Fruit fly (Drosophila melanogaster) whole organism, embryonic: ENCODE results near the gene Vta1.

Source experiments
- ATbp ChIP-seq: fragments of 200-800 bp; sonication (Bioruptor generic); optimal IDR thresholded peaks from 2 replicates; lab custom pipeline; 2017; ENCODE audit warnings: missing biosample characterization, mild to moderate bottlenecking, missing genetic modification characterization, missing genetic modification reagents
- Aef1 ChIP-seq: fragments of 200-800 bp; sonication (Bioruptor generic); IDR thresholded peaks from 3 replicates; pipeline ENCODE4 v1.3.6; 2022; ENCODE audit warnings: missing biosample characterization, missing genetic modification characterization
- Atf3 ChIP-seq: fragments of 200-800 bp; sonication (Bioruptor generic); optimal IDR thresholded peaks from 3 replicates; lab custom pipeline; 2016; ENCODE audit warnings: missing biosample characterization, missing genetic modification characterization
- CG10147 ChIP-seq: fragments of 200-800 bp; sonication (Bioruptor generic); optimal IDR thresholded peaks from 2 replicates; lab custom pipeline; 2019; ENCODE audit warnings: missing biosample characterization, mild to moderate bottlenecking, missing genetic modification characterization, moderate library complexity
- CG10274 ChIP-seq: fragments of 200-800 bp; sonication (Bioruptor generic); optimal IDR thresholded peaks from 3 replicates; lab custom pipeline; 2017; ENCODE audit warnings: missing biosample characterization, mild to moderate bottlenecking, missing genetic modification characterization
- CG10462 ChIP-seq: fragments of 200-800 bp; sonication (Bioruptor generic); optimal IDR thresholded peaks from 2 replicates; lab custom pipeline; 2016; ENCODE audit warnings: missing biosample characterization, missing genetic modification characterization
- CG11456 ChIP-seq: fragments of 200-800 bp; sonication (Bioruptor generic); IDR thresholded peaks from 3 replicates; pipeline ENCODE4 v1.3.6; 2022; ENCODE audit warnings: missing biosample characterization, missing genetic modification characterization
- CG12236 ChIP-seq: fragments of 200-800 bp; sonication (Bioruptor generic); optimal IDR thresholded peaks from 2 replicates; lab custom pipeline; 2016; ENCODE audit warnings: missing biosample characterization, missing genetic modification characterization
- CG13296 ChIP-seq: fragments of 200-800 bp; sonication (Bioruptor generic); optimal IDR thresholded peaks from 3 replicates; lab custom pipeline; 2018; ENCODE audit warnings: missing biosample characterization, mild to moderate bottlenecking, missing genetic modification characterization
- CG13775 ChIP-seq: fragments of 200-800 bp; sonication (Bioruptor generic); optimal IDR thresholded peaks from 3 replicates; lab custom pipeline; 2017; ENCODE audit warnings: missing biosample characterization, mild to moderate bottlenecking, missing genetic modification characterization
- CG14710 ChIP-seq: fragments of 200-800 bp; sonication (Bioruptor generic); optimal IDR thresholded peaks from 3 replicates; lab custom pipeline; 2019; ENCODE audit warnings: missing biosample characterization, mild to moderate bottlenecking, missing genetic modification characterization, moderate library complexity
- CG16863 ChIP-seq: fragments of 200-800 bp; sonication (Bioruptor generic); optimal IDR thresholded peaks from 3 replicates; lab custom pipeline; 2016; ENCODE audit warnings: missing biosample characterization, missing genetic modification characterization
- CG17912 ChIP-seq: fragments of 200-800 bp; sonication (Bioruptor generic); optimal IDR thresholded peaks from 2 replicates; lab custom pipeline; 2018; ENCODE audit warnings: missing biosample characterization, mild to moderate bottlenecking, missing genetic modification characterization
- CG18011 ChIP-seq: fragments of 200-800 bp; sonication (Bioruptor generic); optimal IDR thresholded peaks from 2 replicates; lab custom pipeline; 2017; ENCODE audit warnings: missing biosample characterization, missing genetic modification characterization, mild to moderate bottlenecking, moderate library complexity, missing genotype
- CG6272 ChIP-seq: fragments of 200-800 bp; sonication (Bioruptor generic); IDR thresholded peaks from 2 replicates; pipeline ENCODE4 v1.3.6; 2022; ENCODE audit warnings: missing biosample characterization, missing genetic modification characterization
- CG7271 ChIP-seq: fragments of 200-800 bp; sonication (Bioruptor generic); optimal IDR thresholded peaks from 2 replicates; lab custom pipeline; 2018; ENCODE audit warnings: missing biosample characterization, mild to moderate bottlenecking, missing genetic modification characterization, moderate library complexity
- CG7786 ChIP-seq: fragments of 200-800 bp; sonication (Bioruptor generic); optimal IDR thresholded peaks from 2 replicates; lab custom pipeline; 2016; ENCODE audit warnings: missing biosample characterization, missing genetic modification characterization
- D19B ChIP-seq: fragments of 200-800 bp; sonication (Bioruptor generic); optimal IDR thresholded peaks from 2 replicates; lab custom pipeline; 2017; ENCODE audit warnings: missing biosample characterization, mild to moderate bottlenecking, missing genetic modification characterization
- Dip2 ChIP-seq: fragments of 200-800 bp; sonication (Bioruptor generic); IDR thresholded peaks from 2 replicates; pipeline ENCODE4 v1.3.6; 2022; ENCODE audit warnings: missing biosample characterization, missing genetic modification characterization
- Doc3 ChIP-seq: fragments of 200-800 bp; sonication (Bioruptor generic); IDR thresholded peaks from 3 replicates; pipeline ENCODE4 v1.3.6; 2022; ENCODE audit warnings: missing biosample characterization, missing genetic modification characterization; ENCODE audit not compliant: partially characterized antibody
- Dref ChIP-seq: fragments of 200-800 bp; sonication (Bioruptor generic); IDR thresholded peaks from 2 replicates; pipeline ENCODE4 v1.3.6; 2022; ENCODE audit warnings: missing biosample characterization, missing genetic modification characterization
- GATAe ChIP-seq: fragments of 200-800 bp; sonication (Bioruptor generic); conservative IDR thresholded peaks from 2 replicates; pipeline ENCODE4 v1.3.6; 2022; ENCODE audit warnings: missing biosample characterization, missing genetic modification characterization
- HLH3B ChIP-seq: fragments of 200-800 bp; sonication (Bioruptor generic); IDR thresholded peaks from 2 replicates; pipeline ENCODE4 v1.3.6; 2022; ENCODE audit warnings: missing biosample characterization, missing genetic modification characterization
- Hey ChIP-seq: fragments of 200-800 bp; sonication (Bioruptor generic); optimal IDR thresholded peaks from 3 replicates; lab custom pipeline; 2018; ENCODE audit warnings: missing biosample characterization, mild to moderate bottlenecking, missing genetic modification characterization
- Hr51 ChIP-seq, 2 experiments: fragments of 200-800 bp; sonication (Bioruptor generic); optimal IDR thresholded peaks; 2 replicates in 1 of 2; 3 replicates in 1 of 2; lab custom pipeline; 2016 to 2018; ENCODE audit warnings: missing biosample characterization in 2 of 2, missing genetic modification characterization in 2 of 2, mild to moderate bottlenecking in 1 of 2, moderate library complexity in 1 of 2
- Hsf ChIP-seq: fragments of 200-800 bp; sonication (Bioruptor generic); optimal IDR thresholded peaks from 3 replicates; lab custom pipeline; 2016; ENCODE audit warnings: missing biosample characterization, missing genetic modification characterization
- Lhr ChIP-seq: fragments of 200-800 bp; sonication (Bioruptor generic); optimal IDR thresholded peaks from 3 replicates; lab custom pipeline; 2017; ENCODE audit warnings: mild to moderate bottlenecking, missing biosample characterization, missing genetic modification reagents, missing genetic modification characterization
- MBD-R2 ChIP-seq: fragments of 200-800 bp; sonication (Bioruptor generic); IDR thresholded peaks from 2 replicates; pipeline ENCODE4 v1.3.6; 2022; ENCODE audit warnings: missing biosample characterization, missing genetic modification characterization
- Rx ChIP-seq: fragments of 200-800 bp; sonication (Bioruptor generic); IDR thresholded peaks from 2 replicates; pipeline ENCODE4 v1.3.6; 2022; ENCODE audit warnings: missing biosample characterization, missing genetic modification characterization
- Scr ChIP-seq: fragments of 200-800 bp; sonication (Bioruptor generic); IDR thresholded peaks from 2 replicates; pipeline ENCODE4 v1.3.6; 2022; ENCODE audit warnings: missing biosample characterization, missing genetic modification characterization; ENCODE audit not compliant: partially characterized antibody
- Spps ChIP-seq: fragments of 200-800 bp; sonication (Bioruptor generic); optimal IDR thresholded peaks from 2 replicates; lab custom pipeline; 2018; ENCODE audit warnings: missing biosample characterization, mild to moderate bottlenecking, missing genetic modification characterization
- bab2 ChIP-seq: fragments of 200-800 bp; sonication (Bioruptor generic); optimal IDR thresholded peaks from 2 replicates; lab custom pipeline; 2016; ENCODE audit warnings: missing biosample characterization, missing genetic modification characterization
- caup ChIP-seq: fragments of 200-800 bp; sonication (Bioruptor generic); optimal IDR thresholded peaks from 3 replicates; lab custom pipeline; 2017; ENCODE audit warnings: missing biosample characterization, mild to moderate bottlenecking, missing genetic modification characterization, moderate library complexity; ENCODE audit not compliant: severe bottlenecking
- da ChIP-seq: fragments of 200-800 bp; sonication (Bioruptor generic); optimal IDR thresholded peaks from 2 replicates; lab custom pipeline; 2016; ENCODE audit warnings: missing biosample characterization, missing genetic modification characterization
- disco-r ChIP-seq: fragments of 200-800 bp; sonication (Bioruptor generic); optimal IDR thresholded peaks from 2 replicates; lab custom pipeline; 2016; ENCODE audit warnings: missing biosample characterization, missing genetic modification characterization
- fd3F ChIP-seq: fragments of 200-800 bp; sonication (Bioruptor generic); optimal IDR thresholded peaks from 2 replicates; lab custom pipeline; 2018; ENCODE audit warnings: missing biosample characterization, mild to moderate bottlenecking, missing genetic modification characterization, moderate library complexity
- gfzf ChIP-seq: fragments of 200-800 bp; sonication (Bioruptor generic); optimal IDR thresholded peaks from 2 replicates; lab custom pipeline; 2016; ENCODE audit warnings: missing biosample characterization, mild to moderate bottlenecking, missing genetic modification characterization, moderate library complexity
- hbn ChIP-seq: fragments of 200-800 bp; sonication (Bioruptor generic); IDR thresholded peaks from 2 replicates; pipeline ENCODE4 v1.3.6; 2022; ENCODE audit warnings: missing biosample characterization, missing genetic modification characterization; ENCODE audit not compliant: partially characterized antibody
- her ChIP-seq: fragments of 200-800 bp; sonication (Bioruptor generic); optimal IDR thresholded peaks from 2 replicates; lab custom pipeline; 2016; ENCODE audit warnings: missing biosample characterization, missing genetic modification characterization
- ken ChIP-seq: fragments of 200-800 bp; sonication (Bioruptor generic); IDR thresholded peaks from 3 replicates; pipeline ENCODE4 v1.3.6; 2022; ENCODE audit warnings: missing biosample characterization, missing genetic modification characterization
- klu ChIP-seq: fragments of 200-800 bp; sonication (Bioruptor generic); IDR thresholded peaks from 2 replicates; pipeline ENCODE4 v1.3.6; 2022; ENCODE audit warnings: missing biosample characterization, missing genetic modification characterization
- lov ChIP-seq, 2 experiments: fragments of 200-800 bp in 1 of 2; fragments of >200 bp in 1 of 2; sonication (Bioruptor generic) in 1 of 2; IDR thresholded peaks in 1 of 2; optimal IDR thresholded peaks in 1 of 2; 2 replicates in 1 of 2; 3 replicates in 1 of 2; pipeline versions ENCODE4 v1.3.6 to Lab custom; 2017 to 2022; ENCODE audit warnings: missing biosample characterization in 1 of 2, missing genetic modification characterization in 1 of 2
- nerfin-1 ChIP-seq: fragments of 200-800 bp; sonication (Bioruptor generic); optimal IDR thresholded peaks from 3 replicates; lab custom pipeline; 2019; ENCODE audit warnings: missing biosample characterization, mild to moderate bottlenecking, missing genetic modification characterization, moderate library complexity
- otp ChIP-seq: fragments of 200-800 bp; sonication (Bioruptor generic); IDR thresholded peaks from 3 replicates; pipeline ENCODE4, ENCODE4 v1.3.6; 2022; ENCODE audit warnings: missing biosample characterization, missing genetic modification characterization
- salm ChIP-seq: fragments of 200-800 bp; sonication (Bioruptor generic); optimal IDR thresholded peaks from 2 replicates; lab custom pipeline; 2018; ENCODE audit warnings: missing biosample characterization, mild to moderate bottlenecking, missing genetic modification characterization
- tin ChIP-seq: fragments of 200-800 bp; sonication (Bioruptor generic); optimal IDR thresholded peaks from 3 replicates; lab custom pipeline; 2016; ENCODE audit warnings: missing biosample characterization, missing genetic modification characterization
- tio ChIP-seq: fragments of 200-800 bp; sonication (Bioruptor generic); optimal IDR thresholded peaks from 2 replicates; lab custom pipeline; 2017; ENCODE audit warnings: missing biosample characterization, missing genetic modification characterization, inconsistent platforms
- trem ChIP-seq: fragments of 200-800 bp; optimal IDR thresholded peaks from 3 replicates; lab custom pipeline; 2019; ENCODE audit warnings: missing biosample characterization, mild to moderate bottlenecking, missing genetic modification characterization, moderate library complexity
- wek ChIP-seq: fragments of 200-800 bp; sonication (Bioruptor generic); optimal IDR thresholded peaks from 3 replicates; lab custom pipeline; 2018; ENCODE audit warnings: missing biosample characterization, mild to moderate bottlenecking, missing genetic modification characterization, moderate library complexity
- zfh2 ChIP-seq: fragments of 200-800 bp; sonication (Bioruptor generic); optimal IDR thresholded peaks from 2 replicates; lab custom pipeline; 2016; ENCODE audit warnings: missing biosample characterization, missing genetic modification characterization

The Vta1 gene

DNA sequence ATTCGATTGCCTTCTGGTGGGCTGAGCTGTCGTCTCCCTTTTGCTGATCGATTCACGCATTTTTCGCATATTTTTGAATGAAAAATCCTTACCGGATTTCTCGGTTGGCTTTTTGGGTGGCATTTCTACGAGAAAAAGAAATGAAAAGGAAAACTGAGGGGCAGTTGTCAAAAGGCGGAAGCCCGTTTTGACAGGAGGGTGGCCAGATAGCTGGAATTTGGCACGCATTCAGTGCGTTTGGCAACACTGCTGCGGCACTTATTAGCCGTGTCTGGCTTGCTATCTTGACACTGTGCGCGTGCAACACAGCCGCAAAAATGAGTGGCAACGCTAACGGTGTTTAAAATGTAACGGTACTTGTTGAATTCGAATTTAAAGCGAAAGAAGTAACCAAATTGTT, 15.8 kb upstream of the Vta1 start, which contains the start of gene RpL23A (continued):
- TF ChIP-seq HLH3B (GFP tag; lab: Robert Waterston, UW) (peak; percentile 92), CG17912 (peak; percentile 96), Lhr (GFP tag; lab: Kevin White, UChicago) (peak; percentile 99), Hsf (GFP tag; lab: Kevin White, UChicago) (peak; percentile 96), Rx (peak; percentile 94), Dip2 (no peak), otp (GFP tag; lab: Robert Waterston, UW) (peak; percentile 96), lov (optimal IDR thresholded peaks at IDR 0.05; lab: Kevin White, UChicago) (no peak), lov (GFP tag; IDR thresholded peaks at IDR 0.05; lab: Robert Waterston, UW) (peak; percentile 97), D19B (GFP tag; lab: Kevin White, UChicago) (peak; percentile 82), fd3F (GFP tag; lab: Kevin White, UChicago) (peak; percentile 87), CG13775 (GFP tag; lab: Kevin White, UChicago) (peak; percentile 98), CG7786 (peak; percentile 95), Spps (tag; lab: Kevin White, UChicago) (peak; percentile 83), Dref (GFP tag; lab: Robert Waterston, UW) (peak; percentile 56), CG13296 (peak; percentile 92), klu (GFP tag; lab: Robert Waterston, UW) (peak; percentile 88), disco-r (peak; percentile 95), gfzf (peak; percentile 58), Atf3 (GFP tag; lab: Kevin White, UChicago) (peak; percentile 95), her (GFP tag; lab: Kevin White, UChicago) (peak; percentile 96), hbn (GFP tag; lab: Robert Waterston, UW) (no peak), Doc3 (GFP tag; lab: Robert Waterston, UW) (no peak), CG6272 (GFP tag; lab: Robert Waterston, UW) (peak; percentile 91), wek (GFP tag; lab: Kevin White, UChicago) (peak; percentile 87), da (GFP tag; lab: Kevin White, UChicago) (peak; percentile 95), salm (tag; lab: Kevin White, UChicago) (peak; percentile 86), nerfin-1 (tag; lab: Kevin White, UChicago) (peak; percentile 90), Hr51 (GFP tag; optimal IDR thresholded peaks at IDR 0.05; lab: Kevin White, UChicago) (peak; percentile 79 to 97), CG16863 (GFP tag; lab: Kevin White, UChicago) (peak; percentile 91), CG11456 (GFP tag; lab: Robert Waterston, UW) (peak; percentile 98), GATAe (peak; percentile 75), bab2 (GFP tag; lab: Kevin White, UChicago) (peak; percentile 95), tin (GFP tag; lab: Kevin White, UChicago) (peak; percentile 93), CG7271 (peak; percentile 95), Hey (tag; lab: Kevin White, UChicago) (peak; percentile 89), Aef1 (peak; percentile 93), zfh2 (GFP tag; lab: Kevin White, UChicago) (peak; percentile 97), CG10274 (peak; percentile 89), tio (GFP tag; lab: Kevin White, UChicago) (no peak), ken (peak; percentile 98), trem (peak; percentile 91), CG10147 (peak; percentile 89), CG14710 (peak; percentile 97), CG10462 (GFP tag; lab: Kevin White, UChicago) (peak; percentile 88), CG18011 (GFP tag; lab: Kevin White, UChicago) (peak; percentile 87), Scr (peak; percentile 43; the same call in 1 of the 2 replicates), MBD-R2 (GFP tag; lab: Robert Waterston, UW) (peak; percentile 87), caup (GFP tag; lab: Kevin White, UChicago) (peak; percentile 99), ATbp (GFP tag; lab: Kevin White, UChicago) (peak; percentile 93), CG12236 (GFP tag; lab: Kevin White, UChicago) (peak; percentile 89)
